Fruit fly (Drosophila melanogaster) whole organism, prepupa: ENCODE measurements around the gene CG33648.

ENCODE experiments used
- CG10669 ChIP-seq: fragments of 200-800 bp; sonication (Bioruptor generic); optimal IDR thresholded peaks from 3 replicates; lab custom pipeline; 2018; ENCODE audit warnings: missing biosample characterization, mild to moderate bottlenecking, missing genetic modification characterization, moderate library complexity
- CG11294 ChIP-seq: fragments of 200-800 bp; sonication (Bioruptor generic); IDR thresholded peaks from 2 replicates; pipeline ENCODE4 v1.3.6; 2022; ENCODE audit warnings: missing biosample characterization, missing genetic modification characterization
- CG16779 ChIP-seq: fragments of 200-800 bp; sonication (Bioruptor generic); optimal IDR thresholded peaks from 3 replicates; lab custom pipeline; 2017; ENCODE audit warnings: missing biosample characterization, mild to moderate bottlenecking, missing genetic modification characterization
- CG6163 ChIP-seq: fragments of 200-800 bp; sonication (Bioruptor generic); IDR thresholded peaks from 3 replicates; pipeline ENCODE4 v1.3.6; 2022; ENCODE audit warnings: missing biosample characterization, missing genetic modification characterization
- CG6792 ChIP-seq: fragments of 200-800 bp; sonication (Bioruptor generic); optimal IDR thresholded peaks from 3 replicates; lab custom pipeline; 2016; ENCODE audit warnings: missing biosample characterization, missing genetic modification characterization
- CG8632 ChIP-seq: fragments of 200-800 bp; sonication (Bioruptor generic); optimal IDR thresholded peaks from 3 replicates; lab custom pipeline; 2016; ENCODE audit warnings: missing biosample characterization, missing genetic modification characterization
- OdsH ChIP-seq: fragments of 200-800 bp; sonication (Bioruptor generic); optimal IDR thresholded peaks from 3 replicates; lab custom pipeline; 2016; ENCODE audit warnings: missing biosample characterization, missing genetic modification characterization
- lz ChIP-seq: fragments of 200-800 bp; sonication (Bioruptor generic); optimal IDR thresholded peaks from 3 replicates; lab custom pipeline; 2016; ENCODE audit warnings: missing biosample characterization, missing genetic modification characterization
- svp ChIP-seq: fragments of 200-800 bp; sonication (Bioruptor generic); peaks from one replicate; lab custom pipeline; 2016; ENCODE audit warnings: missing biosample characterization, missing genetic modification characterization
- vri ChIP-seq: fragments of 200-800 bp; sonication (Bioruptor generic); optimal IDR thresholded peaks from 3 replicates; lab custom pipeline; 2016; ENCODE audit warnings: missing biosample characterization, mild to moderate bottlenecking, missing genetic modification characterization

DNA sequence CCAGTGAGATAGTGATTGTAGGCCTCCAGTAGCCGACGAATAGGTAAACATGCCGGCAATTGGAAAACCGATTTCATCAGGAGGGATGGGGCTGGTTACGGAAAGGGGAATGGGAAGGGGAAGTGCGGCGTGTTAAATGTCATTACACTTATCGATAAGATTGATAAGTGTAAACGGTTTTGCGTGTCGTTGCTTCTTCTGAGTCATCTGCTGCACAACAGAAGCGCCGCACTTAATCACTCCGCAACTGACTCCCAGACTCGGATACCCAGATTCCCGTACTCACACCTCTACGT lies 30.4 kb downstream of the CG33648 start:
- TF ChIP-seq lz (GFP tag; lab: Kevin White, UChicago): no peak
- no peak for TF ChIP-seq CG10669
- no peak for TF ChIP-seq CG8632
- no peak for TF ChIP-seq vri (GFP tag; lab: Kevin White, UChicago)
- TF ChIP-seq CG11294 (GFP tag; lab: Robert Waterston, UW): no peak
- TF ChIP-seq CG6792 (GFP tag; lab: Kevin White, UChicago): no peak
- no peak for TF ChIP-seq svp (GFP tag; lab: Kevin White, UChicago)
- no peak for TF ChIP-seq OdsH (GFP tag; lab: Kevin White, UChicago)
- TF ChIP-seq CG6163 (GFP tag; lab: Robert Waterston, UW): no peak
- TF ChIP-seq CG16779 (tag; lab: Kevin White, UChicago): no peak
